Worm (Caenorhabditis elegans) whole organism, L2 larva: ENCODE data around the gene ZK1307.9.

Experiments
- C34F6.9 ChIP-seq: fragments of 150-350 bp; optimal IDR thresholded peaks from 2 replicates; lab custom pipeline; 2014; ENCODE audit warnings: missing biosample characterization, missing genetic modification characterization
- Y55F3AM.14 ChIP-seq: fragments of 200-800 bp; sonication (Bioruptor generic); optimal IDR thresholded peaks from 2 replicates; lab custom pipeline; 2018; ENCODE audit warnings: mild to moderate bottlenecking, missing genetic modification characterization, missing compliant biosample characterization
- ZK546.5 ChIP-seq: sonication (generic microtip); optimal IDR thresholded peaks from 2 replicates; lab custom pipeline; 2017; ENCODE audit warnings: missing biosample characterization, missing genetic modification characterization
- alr-1 ChIP-seq: fragments of 150-350 bp; optimal IDR thresholded peaks from 2 replicates; lab custom pipeline; 2014; ENCODE audit warnings: missing biosample characterization, missing genetic modification characterization
- aly-2 ChIP-seq: fragments of 150-350 bp; optimal IDR thresholded peaks from 2 replicates; lab custom pipeline; 2014; ENCODE audit warnings: missing biosample characterization, missing genetic modification characterization
- crh-2 ChIP-seq: sonication (generic microtip); optimal IDR thresholded peaks from 2 replicates; lab custom pipeline; 2017; ENCODE audit warnings: missing biosample characterization, missing genetic modification characterization
- dmd-4 ChIP-seq: sonication (generic microtip); optimal IDR thresholded peaks from 2 replicates; lab custom pipeline; 2017; ENCODE audit warnings: missing biosample characterization, missing genetic modification characterization
- egl-27 ChIP-seq: sonication (generic microtip); optimal IDR thresholded peaks from 3 replicates; lab custom pipeline; 2017; ENCODE audit warnings: missing biosample characterization, missing genetic modification reagents, missing genetic modification characterization
- elt-3 ChIP-seq: sonication (generic microtip); optimal IDR thresholded peaks from 2 replicates; lab custom pipeline; 2017; ENCODE audit warnings: missing biosample characterization, missing genetic modification characterization
- fos-1 ChIP-seq: fragments of 150-350 bp; optimal IDR thresholded peaks from 2 replicates; lab custom pipeline; 2014; ENCODE audit warnings: missing biosample characterization, missing genetic modification characterization
- gmeb-1 ChIP-seq: fragments of 150-350 bp; optimal IDR thresholded peaks from 2 replicates; lab custom pipeline; 2014; ENCODE audit warnings: missing biosample characterization, missing genetic modification characterization
- lin-39 ChIP-seq: fragments of 150-350 bp; optimal IDR thresholded peaks from 2 replicates; lab custom pipeline; 2014; ENCODE audit warnings: missing biosample characterization, missing genetic modification reagents, missing genetic modification characterization
- lsy-2 ChIP-seq, 2 experiments: fragments of 150-350 bp in 1 of 2; sonication (generic microtip) in 1 of 2; optimal IDR thresholded peaks; 2 replicates each; lab custom pipeline; 2014 to 2017; ENCODE audit warnings: missing biosample characterization in 2 of 2, missing genetic modification characterization in 2 of 2
- mab-5 ChIP-seq: fragments of 150-350 bp; optimal IDR thresholded peaks from 2 replicates; lab custom pipeline; 2014; ENCODE audit warnings: missing biosample characterization, missing genetic modification characterization
- mbf-1 ChIP-seq: sonication (generic microtip); optimal IDR thresholded peaks from 2 replicates; lab custom pipeline; 2017; ENCODE audit warnings: missing biosample characterization, missing genetic modification characterization
- nhr-10 ChIP-seq: sonication (generic microtip); optimal IDR thresholded peaks from 2 replicates; lab custom pipeline; 2017; ENCODE audit warnings: missing biosample characterization, missing genetic modification characterization
- nhr-12 ChIP-seq: fragments of 150-350 bp; optimal IDR thresholded peaks from 2 replicates; lab custom pipeline; 2014; ENCODE audit warnings: missing biosample characterization, missing genetic modification characterization
- nhr-129 ChIP-seq: fragments of 150-350 bp; optimal IDR thresholded peaks from 2 replicates; lab custom pipeline; 2014; ENCODE audit warnings: missing biosample characterization, missing genetic modification characterization
- nhr-21 ChIP-seq: fragments of 150-350 bp; optimal IDR thresholded peaks from 2 replicates; lab custom pipeline; 2014; ENCODE audit warnings: missing biosample characterization, missing genetic modification characterization
- nhr-23 ChIP-seq: fragments of 150-350 bp; optimal IDR thresholded peaks from 2 replicates; lab custom pipeline; 2014; ENCODE audit warnings: missing biosample characterization, missing genetic modification reagents, missing genetic modification characterization
- nhr-6 ChIP-seq: fragments of 150-350 bp; optimal IDR thresholded peaks from 2 replicates; lab custom pipeline; 2014; ENCODE audit warnings: missing biosample characterization, missing genetic modification characterization
- nhr-77 ChIP-seq: fragments of 150-350 bp; optimal IDR thresholded peaks from 2 replicates; lab custom pipeline; 2014; ENCODE audit warnings: missing biosample characterization, missing genetic modification characterization
- peb-1 ChIP-seq: fragments of 150-350 bp; optimal IDR thresholded peaks from 2 replicates; lab custom pipeline; 2014; ENCODE audit warnings: missing biosample characterization, missing genetic modification characterization
- sma-3 ChIP-seq: sonication (generic microtip); optimal IDR thresholded peaks from 2 replicates; lab custom pipeline; 2016; ENCODE audit warnings: missing genetic modification reagents, missing genetic modification characterization, missing compliant biosample characterization
- sma-9 ChIP-seq, 2 experiments: fragments of 150-350 bp in 1 of 2; sonication (generic microtip) in 1 of 2; optimal IDR thresholded peaks; 2 replicates each; lab custom pipeline; 2014 to 2016; ENCODE audit warnings: missing genetic modification characterization in 2 of 2, mild to moderate bottlenecking in 1 of 2, missing biosample characterization in 1 of 2, missing compliant biosample characterization in 1 of 2, missing genetic modification reagents in 1 of 2, moderate library complexity in 1 of 2
- snpc-4 ChIP-seq: fragments of 150-350 bp; optimal IDR thresholded peaks from 2 replicates; lab custom pipeline; 2014; ENCODE audit warnings: missing biosample characterization, missing genetic modification characterization
- unc-39 ChIP-seq: fragments of 150-350 bp; optimal IDR thresholded peaks from 2 replicates; lab custom pipeline; 2014; ENCODE audit warnings: missing biosample characterization, missing genetic modification characterization
- unc-55 ChIP-seq: fragments of 150-350 bp; sonication (generic microtip); optimal IDR thresholded peaks from 3 replicates; lab custom pipeline; 2014; ENCODE audit warnings: missing biosample characterization, missing genetic modification reagents, missing genetic modification characterization
- unc-62 ChIP-seq: fragments of 150-350 bp; optimal IDR thresholded peaks from 2 replicates; lab custom pipeline; 2014; ENCODE audit warnings: missing biosample characterization, missing genetic modification reagents, missing genetic modification characterization
- zag-1 ChIP-seq: fragments of 150-350 bp; optimal IDR thresholded peaks from 2 replicates; lab custom pipeline; 2014; ENCODE audit warnings: missing biosample characterization, missing genetic modification characterization
- ztf-1 ChIP-seq: fragments of 200-800 bp; sonication (Bioruptor generic); conservative IDR thresholded peaks from 2 replicates; pipeline ENCODE4 v1.3.6; 2022; ENCODE audit warnings: missing genetic modification characterization, missing compliant biosample characterization
- ztf-11 ChIP-seq: sonication (generic microtip); optimal IDR thresholded peaks from 2 replicates; lab custom pipeline; 2017; ENCODE audit warnings: missing biosample characterization, missing genetic modification characterization
- ztf-4 ChIP-seq: fragments of 150-350 bp; optimal IDR thresholded peaks from 2 replicates; lab custom pipeline; 2014; ENCODE audit warnings: missing biosample characterization, missing genetic modification characterization

ZK1307.9 gene

DNA sequence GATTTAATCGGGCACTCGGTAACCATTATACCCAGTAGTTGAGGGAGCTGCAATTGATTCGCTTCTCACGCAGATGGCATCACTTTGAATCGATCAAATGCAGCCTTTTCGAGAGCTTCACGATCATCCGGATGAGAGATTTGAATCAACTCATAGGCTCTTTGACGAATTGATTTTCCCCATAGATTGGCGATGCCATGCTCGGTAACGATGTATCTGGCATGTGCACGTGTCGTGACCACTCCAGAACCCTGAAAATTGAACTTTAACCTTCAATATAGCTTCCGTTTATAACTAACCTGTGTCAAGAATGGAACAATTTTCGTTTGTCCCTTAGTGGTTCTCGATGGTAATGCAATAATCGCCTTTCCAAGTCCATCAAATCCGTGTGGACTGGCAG, 34.9 kb downstream of the ZK1307.9 start:
- no peak for TF ChIP-seq elt-3 (tag; lab: Kevin White, UChicago)
- TF ChIP-seq nhr-129 (tag; lab: Kevin White, UChicago): no peak
- TF ChIP-seq nhr-77 (tag; lab: Kevin White, UChicago): no peak
- TF ChIP-seq lsy-2 (tag; optimal IDR thresholded peaks at IDR 0.05; lab: Kevin White, UChicago): no peak
- TF ChIP-seq, all 48 proteins: peak for 0

DNA sequence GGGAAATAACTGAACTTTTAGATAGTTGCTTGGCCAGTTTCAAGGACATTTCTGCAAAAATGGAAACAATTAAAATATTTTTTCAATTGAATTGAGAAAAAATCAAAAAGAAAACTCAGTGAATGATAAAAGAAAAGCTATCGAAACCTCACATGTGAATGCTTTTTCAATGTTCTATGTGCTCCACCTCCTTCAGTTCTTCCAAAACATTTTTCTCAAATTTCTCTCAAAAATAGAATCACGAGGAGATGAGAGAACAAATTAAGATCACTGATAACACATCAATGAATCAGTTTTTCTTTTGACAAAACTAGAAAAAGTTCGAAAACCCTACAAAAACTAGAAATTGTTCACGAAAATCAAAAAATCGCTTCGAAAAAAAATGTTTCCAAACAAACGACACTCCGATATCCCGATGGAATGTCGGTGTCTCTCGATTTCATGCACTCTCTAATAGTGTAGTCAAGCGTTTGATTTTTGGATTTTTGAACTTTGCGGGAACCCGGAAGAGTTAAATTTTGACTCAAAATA, 37.4 kb downstream of the ZK1307.9 start, which contains the start of gene ZK1320.9:
Gene ZK1320.9, minus strand, starts transcription at position 51 of the 531 bp plus-strand sequence.
- TF ChIP-seq fos-1 (tag; lab: Kevin White, UChicago): peak; percentile 47
- peak; percentile 33 for TF ChIP-seq sma-9 (GFP tag; optimal IDR thresholded peaks at IDR 0.05; lab: Kevin White, UChicago)
- no peak for TF ChIP-seq sma-9 (tag; optimal IDR thresholded peaks at IDR 0.05; lab: Kevin White, UChicago)
- TF ChIP-seq nhr-21: no peak
- TF ChIP-seq alr-1 (tag; lab: Kevin White, UChicago): no peak
- TF ChIP-seq nhr-129 (tag; lab: Kevin White, UChicago): peak; percentile 34
- no peak for TF ChIP-seq nhr-10 (tag; lab: Kevin White, UChicago)
- TF ChIP-seq snpc-4 (tag; lab: Kevin White, UChicago): no peak
- peak in 1 of 2 experiments; percentile 46 for TF ChIP-seq lsy-2 (tag; optimal IDR thresholded peaks at IDR 0.05; lab: Kevin White, UChicago)
- peak; percentile 25 for TF ChIP-seq unc-55
- TF ChIP-seq zag-1: no peak
- TF ChIP-seq crh-2 (tag; lab: Kevin White, UChicago): peak; percentile 8
- TF ChIP-seq C34F6.9 (tag; lab: Kevin White, UChicago): peak; percentile 19
- TF ChIP-seq unc-39: no peak
- TF ChIP-seq gmeb-1 (tag; lab: Kevin White, UChicago): peak; percentile 28
- TF ChIP-seq ztf-1 (GFP tag; lab: Robert Waterston, UW): no peak

DNA sequence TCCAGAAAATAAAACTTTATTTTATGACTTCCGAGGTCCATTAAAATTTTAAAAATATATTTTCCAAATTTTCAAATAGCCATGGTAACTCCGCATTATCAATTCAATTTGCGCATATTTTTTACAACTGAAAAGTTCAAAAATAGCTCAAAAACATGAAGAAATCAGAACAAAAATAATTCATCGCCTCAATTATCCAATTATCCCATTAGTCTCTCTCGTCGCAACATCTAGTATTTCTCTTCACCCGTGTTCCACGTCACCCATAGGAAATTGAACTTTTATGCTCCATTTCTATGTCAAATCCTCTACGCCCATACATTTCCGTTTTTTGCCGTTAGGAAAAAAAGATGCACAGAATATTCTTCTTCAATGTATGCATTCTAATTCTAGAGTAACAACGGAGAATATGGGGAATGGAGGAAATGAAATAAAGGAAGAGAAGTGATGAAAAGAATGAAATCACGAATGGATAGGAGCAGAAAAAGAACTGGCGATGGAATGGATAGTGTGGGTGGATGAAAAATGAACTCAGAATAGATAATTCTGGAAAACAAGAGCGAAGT, 40.9 kb downstream of the ZK1307.9 start:
- TF ChIP-seq sma-9 (GFP tag; optimal IDR thresholded peaks at IDR 0.05; lab: Kevin White, UChicago): peak; percentile 9
- TF ChIP-seq sma-9 (tag; optimal IDR thresholded peaks at IDR 0.05; lab: Kevin White, UChicago): no peak
- TF ChIP-seq lsy-2 (tag; optimal IDR thresholded peaks at IDR 0.05; lab: Kevin White, UChicago): peak in 1 of 2 experiments; percentile 10
- TF ChIP-seq aly-2 (tag; lab: Kevin White, UChicago): no peak
- TF ChIP-seq mab-5: no peak
- peak; percentile 21 for TF ChIP-seq C34F6.9 (tag; lab: Kevin White, UChicago)
- no peak for TF ChIP-seq nhr-23 (tag; lab: Kevin White, UChicago)
- TF ChIP-seq crh-2 (tag; lab: Kevin White, UChicago): peak; percentile 48
- peak; percentile 33 for TF ChIP-seq egl-27
- no peak for TF ChIP-seq unc-62 (GFP tag; lab: Kevin White, UChicago)

DNA sequence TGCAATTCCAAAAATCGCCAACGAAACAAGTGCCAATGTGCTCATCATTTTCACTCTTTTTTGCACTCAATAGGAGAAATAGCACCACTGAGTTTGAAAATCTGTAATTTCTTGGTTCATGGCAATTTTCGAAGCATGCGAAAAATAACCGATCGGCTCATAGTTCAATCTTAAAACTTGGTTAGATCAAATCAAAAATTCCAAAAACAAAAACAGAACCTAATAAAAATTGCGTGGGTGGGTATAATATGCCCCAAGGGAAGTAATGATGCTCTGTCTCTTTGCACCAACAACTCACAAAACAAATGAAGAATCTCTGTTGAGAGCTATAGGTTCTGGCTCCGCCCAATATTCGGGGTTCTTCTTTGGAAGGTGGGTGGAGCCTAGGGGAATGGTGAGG, 42.5 kb downstream of the ZK1307.9 start, which contains the start of gene nlp-11:
Gene nlp-11, minus strand, starts transcription at position 101 of the 400 bp plus-strand sequence.
- TF ChIP-seq alr-1 (tag; lab: Kevin White, UChicago) (no peak), C34F6.9 (tag; lab: Kevin White, UChicago) (no peak), nhr-129 (tag; lab: Kevin White, UChicago) (no peak), sma-3 (GFP tag; lab: Kevin White, UChicago) (no peak), ztf-1 (GFP tag; lab: Robert Waterston, UW) (no peak), peb-1 (no peak)

DNA sequence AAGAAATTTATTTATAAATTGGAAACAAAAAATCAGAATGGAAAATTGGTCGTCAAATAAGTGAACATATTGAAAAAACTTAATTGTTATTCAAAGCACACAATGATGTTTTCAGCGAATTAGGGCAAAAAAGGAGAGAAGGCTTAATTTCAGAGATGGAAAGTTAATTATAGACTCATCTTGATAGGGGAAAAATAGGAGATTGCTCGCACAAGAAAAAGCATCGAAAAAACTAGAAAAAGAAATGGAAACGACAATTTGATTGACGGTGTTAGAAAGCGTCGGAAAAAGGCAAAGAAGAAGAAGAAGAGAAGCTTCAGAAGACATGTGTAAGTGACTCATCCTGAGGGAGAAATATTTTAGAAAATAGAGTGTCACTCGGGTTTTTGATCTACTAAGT, 46.7 kb downstream of the ZK1307.9 start:
- TF ChIP-seq lin-39 (tag; lab: Kevin White, UChicago): no peak
- TF ChIP-seq zag-1: peak; percentile 7
- TF ChIP-seq sma-9 (GFP tag; optimal IDR thresholded peaks at IDR 0.05; lab: Kevin White, UChicago): peak; percentile 15
- no peak for TF ChIP-seq sma-9 (tag; optimal IDR thresholded peaks at IDR 0.05; lab: Kevin White, UChicago)
- TF ChIP-seq lsy-2 (tag; optimal IDR thresholded peaks at IDR 0.05; lab: Kevin White, UChicago): peak in 1 of 2 experiments; percentile 30
- no peak for TF ChIP-seq aly-2 (tag; lab: Kevin White, UChicago)

DNA sequence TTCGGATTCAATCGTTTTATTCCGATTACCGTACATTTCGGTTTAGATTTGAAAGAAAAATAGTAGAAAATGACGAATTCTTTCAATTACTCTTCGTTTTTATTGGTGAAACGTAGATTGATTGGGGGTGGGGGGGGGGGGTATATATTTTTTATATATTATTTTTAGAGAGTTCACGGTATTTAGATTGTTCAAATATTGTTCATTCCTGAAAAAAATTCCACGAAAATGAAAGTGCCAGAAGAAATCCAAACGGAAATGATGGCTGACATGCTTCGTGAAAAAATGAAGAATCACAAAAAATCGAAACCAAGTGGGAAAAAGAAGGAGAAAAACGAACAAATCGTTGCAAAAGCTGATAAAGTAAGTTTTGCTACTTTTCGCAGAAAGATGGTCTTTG, 51.1 kb downstream of the ZK1307.9 start, which contains the start of the genes Y53C12A.8 and Y53C12A.7:
Gene Y53C12A.8, minus strand, starts transcription at position 101 of the 400 bp plus-strand sequence.
Gene Y53C12A.7, plus strand, starts transcription at position 181 of the 400 bp plus-strand sequence.
- TF ChIP-seq zag-1 (no peak), dmd-4 (tag; lab: Kevin White, UChicago) (no peak), sma-3 (GFP tag; lab: Kevin White, UChicago) (no peak), mbf-1 (tag; lab: Kevin White, UChicago) (no peak), C34F6.9 (tag; lab: Kevin White, UChicago) (no peak), lin-39 (tag; lab: Kevin White, UChicago) (no peak), alr-1 (tag; lab: Kevin White, UChicago) (no peak), nhr-23 (tag; lab: Kevin White, UChicago) (no peak), nhr-6 (tag; lab: Kevin White, UChicago) (no peak), nhr-12 (tag; lab: Kevin White, UChicago) (no peak), ZK546.5 (tag; lab: Kevin White, UChicago) (no peak), nhr-77 (tag; lab: Kevin White, UChicago) (no peak), Y55F3AM.14 (GFP tag; lab: Kevin White, UChicago) (no peak), ztf-11 (tag; lab: Kevin White, UChicago) (no peak), ztf-4 (no peak), crh-2 (tag; lab: Kevin White, UChicago) (no peak), nhr-21 (no peak), unc-55 (no peak), aly-2 (tag; lab: Kevin White, UChicago) (no peak), sma-9 (GFP tag; optimal IDR thresholded peaks at IDR 0.05; lab: Kevin White, UChicago) (no peak), sma-9 (tag; optimal IDR thresholded peaks at IDR 0.05; lab: Kevin White, UChicago) (no peak)
